Comparison of ENCODE assay signal across 1 worm cellular context in the genomic region with DNA sequence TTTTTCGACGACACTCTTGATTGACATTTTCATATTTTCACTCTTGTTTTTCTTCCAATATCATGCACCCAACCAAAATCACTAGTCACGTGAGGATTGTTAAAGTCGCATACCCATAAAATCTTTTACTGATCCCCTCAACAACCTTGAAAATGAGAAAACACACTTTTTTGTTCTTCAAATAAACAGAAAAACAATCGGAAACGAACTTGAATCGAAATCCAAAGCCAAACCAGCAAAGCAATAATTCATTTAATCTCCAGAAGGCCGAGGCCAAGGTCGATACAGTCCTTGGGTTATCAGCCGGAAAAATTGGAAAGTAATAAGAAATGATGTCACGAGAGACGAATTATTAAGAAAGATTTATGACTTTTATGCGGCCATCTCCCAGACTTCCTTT.
TF ChIP-seq lines count a peak whose summit lies in the region.

No protein-coding gene starts in this region.

TF ChIP-seq in whole organism, L1 larva, 84 proteins besides CTCF, POLR2A, EP300 and RAD21 (continued from another document):
- TF ChIP-seq C34B4.2 (tag; optimal IDR thresholded peaks at IDR 0.05; lab: Kevin White, UChicago) (no peak), skn-1 (tag; optimal IDR thresholded peaks at IDR 0.05; lab: Kevin White, UChicago) (no peak), hlh-17 (GFP tag; optimal IDR thresholded peaks at IDR 0.05; lab: Kevin White, UChicago; ENCODE audit: borderline replicate concordance) (no peak), lin-13 (GFP tag; optimal IDR thresholded peaks at IDR 0.05; lab: Kevin White, UChicago) (no peak), nhr-20 (tag; optimal IDR thresholded peaks at IDR 0.05; lab: Kevin White, UChicago) (peak; percentile 2), nhr-237 (tag; optimal IDR thresholded peaks at IDR 0.05; lab: Kevin White, UChicago) (no peak), unc-130 (tag; optimal IDR thresholded peaks at IDR 0.05; lab: Kevin White, UChicago) (no peak), lsy-2 (tag; optimal IDR thresholded peaks at IDR 0.05; lab: Kevin White, UChicago) (no peak), lin-14 (GFP tag; optimal IDR thresholded peaks at IDR 0.05; lab: Kevin White, UChicago) (peak; percentile 56), alr-1 (tag; optimal IDR thresholded peaks at IDR 0.05; lab: Kevin White, UChicago; ENCODE audit: borderline replicate concordance) (no peak)
